Worm (Caenorhabditis elegans) whole organism, late embryonic: ENCODE measurements around the gene ins-1.

ENCODE experiments used
- ahr-1 ChIP-seq: sonication (generic microtip); optimal IDR thresholded peaks from 2 replicates; lab custom pipeline; 2016; ENCODE audit warnings: missing genetic modification characterization, missing compliant biosample characterization
- ama-1 ChIP-seq: fragments of 150-350 bp; optimal IDR thresholded peaks from 2 replicates; lab custom pipeline; 2014
- ceh-30 ChIP-seq: fragments of 150-350 bp; optimal IDR thresholded peaks from 2 replicates; lab custom pipeline; 2014; ENCODE audit warnings: missing biosample characterization, missing genetic modification characterization
- che-1 ChIP-seq: sonication (generic microtip); optimal IDR thresholded peaks from 2 replicates; lab custom pipeline; 2016; ENCODE audit warnings: mild to moderate bottlenecking, missing genetic modification characterization, missing compliant biosample characterization
- dmd-4 ChIP-seq: sonication (generic microtip); optimal IDR thresholded peaks from 2 replicates; lab custom pipeline; 2016; ENCODE audit warnings: borderline replicate concordance, missing genetic modification characterization, missing compliant biosample characterization
- hlh-13 ChIP-seq: fragments of 200-800 bp; sonication (Bioruptor generic); optimal IDR thresholded peaks from 2 replicates; lab custom pipeline; 2018; ENCODE audit warnings: mild to moderate bottlenecking, missing genetic modification characterization, missing compliant biosample characterization
- nhr-11 ChIP-seq: fragments of 150-350 bp; optimal IDR thresholded peaks from 2 replicates; lab custom pipeline; 2014; ENCODE audit warnings: missing biosample characterization, missing genetic modification characterization
- pha-2 ChIP-seq: sonication (generic microtip); optimal IDR thresholded peaks from 2 replicates; lab custom pipeline; 2017; ENCODE audit warnings: mild to moderate bottlenecking, missing genetic modification characterization, missing compliant biosample characterization
- pqm-1 ChIP-seq: sonication (generic microtip); optimal IDR thresholded peaks from 2 replicates; lab custom pipeline; 2016; ENCODE audit warnings: missing genetic modification characterization, missing compliant biosample characterization
- tbx-2 ChIP-seq: sonication (generic microtip); optimal IDR thresholded peaks from 2 replicates; lab custom pipeline; 2016; ENCODE audit warnings: missing genetic modification characterization, missing compliant biosample characterization
- unc-55 ChIP-seq: sonication (generic microtip); optimal IDR thresholded peaks from 2 replicates; lab custom pipeline; 2017; ENCODE audit warnings: missing biosample characterization, missing genetic modification reagents, missing genetic modification characterization

ce11 chrIV:10438901-10439300, 2.4 kb downstream of the ins-1 start, which contains the start of gene F13B12.3:
- no peak for TF ChIP-seq nhr-11 (tag; lab: Kevin White, UChicago)
- no peak for TF ChIP-seq dmd-4 (tag; lab: Kevin White, UChicago)
- no peak for TF ChIP-seq ahr-1
- no peak for TF ChIP-seq pqm-1
- no peak for TF ChIP-seq ceh-30 (tag; lab: Kevin White, UChicago)
- TF ChIP-seq che-1 (tag; lab: Kevin White, UChicago), result no peak
- TF ChIP-seq tbx-2 (tag; lab: Kevin White, UChicago), result no peak
- TF ChIP-seq ama-1 (lab: Kevin White, UChicago), result no peak
- no peak for TF ChIP-seq hlh-13
- TF ChIP-seq unc-55 (GFP tag; lab: Kevin White, UChicago), result no peak
- TF ChIP-seq pha-2 (tag; lab: Kevin White, UChicago), result no peak
